Worm (Caenorhabditis elegans) whole organism, L4 larva: ENCODE measurements around the gene twk-43.

ENCODE experiments used
- ama-1 ChIP-seq: fragments of 150-350 bp; optimal IDR thresholded peaks from 2 replicates; lab custom pipeline; 2014; ENCODE audit warnings: inconsistent platforms, mixed read lengths
- fos-1 ChIP-seq: fragments of 150-350 bp; optimal IDR thresholded peaks from 2 replicates; lab custom pipeline; 2014; ENCODE audit warnings: missing biosample characterization, missing genetic modification characterization
- nhr-237 ChIP-seq: sonication (generic microtip); optimal IDR thresholded peaks from 2 replicates; lab custom pipeline; 2017; ENCODE audit warnings: missing biosample characterization, missing genetic modification characterization
- nhr-77 ChIP-seq: fragments of 150-350 bp; optimal IDR thresholded peaks from 2 replicates; lab custom pipeline; 2014; ENCODE audit warnings: missing biosample characterization, missing genetic modification characterization
- set-16 ChIP-seq: fragments of 200-800 bp; sonication (Bioruptor generic); IDR thresholded peaks from 2 replicates; pipeline ENCODE4 v1.3.6; 2022; ENCODE audit warnings: missing genetic modification reagents, missing genetic modification characterization, missing compliant biosample characterization
- unc-62 ChIP-seq, 3 experiments: fragments of 150-350 bp in 1 of 3; sonication (generic microtip); optimal IDR thresholded peaks in 2 of 3; peaks in 1 of 3; 1 replicate in 1 of 3; 2 replicates in 2 of 3; lab custom pipeline; 2014 to 2017; ENCODE audit warnings: missing biosample characterization in 3 of 3, missing genetic modification characterization in 3 of 3, missing genetic modification reagents in 3 of 3, missing genotype in 1 of 3
- zag-1 ChIP-seq: fragments of 150-350 bp; optimal IDR thresholded peaks from 2 replicates; lab custom pipeline; 2014; ENCODE audit warnings: missing biosample characterization, missing genetic modification characterization

DNA sequence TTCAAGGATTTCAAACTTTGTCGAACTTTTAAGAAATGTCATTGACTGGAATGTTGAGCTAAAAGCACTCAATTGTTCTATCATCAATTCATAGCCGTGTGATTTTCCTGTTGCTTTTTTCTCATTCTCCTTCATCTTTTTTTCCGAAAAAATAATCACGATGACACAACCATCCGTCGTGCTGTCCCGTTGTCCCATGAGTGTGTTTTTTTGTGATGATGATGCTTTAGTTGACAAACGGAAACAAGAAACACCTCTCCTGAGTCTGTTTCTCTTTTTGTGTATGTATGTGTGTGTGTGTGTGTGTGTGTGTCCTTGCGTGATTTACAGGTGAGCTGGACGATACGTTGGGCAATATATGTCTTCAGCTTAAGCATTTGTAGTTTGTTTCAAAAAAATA, 45.6 kb upstream of the twk-43 start:
- TF ChIP-seq fos-1 (no peak), unc-62 (GFP tag; optimal IDR thresholded peaks at IDR 0.05 in 1 of 2; lab: Kevin White, UChicago) (no peak), unc-62 (tag; optimal IDR thresholded peaks at IDR 0.05; lab: Kevin White, UChicago) (no peak), nhr-237 (tag; lab: Kevin White, UChicago) (no peak), zag-1 (tag; lab: Kevin White, UChicago) (no peak), set-16 (GFP tag; lab: Robert Waterston, UW) (no peak), ama-1 (lab: Kevin White, UChicago) (no peak), nhr-77 (tag; lab: Kevin White, UChicago) (no peak)
